Fruit fly (Drosophila melanogaster) whole organism, pupa: ENCODE data around the gene kdn.
"Not testable (repeated sequence)": the region's sequence is repeated elsewhere in the genome, so short reads cannot be mapped to it uniquely, and the experiment has no call there.

Experiments
- CG13204 ChIP-seq: fragments of 200-800 bp; sonication (Bioruptor generic); optimal IDR thresholded peaks from 2 replicates; lab custom pipeline; 2018; ENCODE audit warnings: missing biosample characterization, mild to moderate bottlenecking, missing genetic modification characterization, moderate library complexity
- CG9948 ChIP-seq: fragments of 200-800 bp; sonication (Bioruptor generic); optimal IDR thresholded peaks from 2 replicates; lab custom pipeline; 2018; ENCODE audit warnings: missing biosample characterization, mild to moderate bottlenecking, missing genetic modification characterization, moderate library complexity
- Pif1A ChIP-seq: fragments of 200-800 bp; sonication (Bioruptor generic); optimal IDR thresholded peaks from 3 replicates; lab custom pipeline; 2016; ENCODE audit warnings: missing biosample characterization, missing genetic modification characterization
- fd96Ca ChIP-seq: fragments of 200-800 bp; sonication (Bioruptor generic); IDR thresholded peaks from 3 replicates; pipeline ENCODE4 v1.3.6; 2022; ENCODE audit warnings: missing biosample characterization, missing genetic modification characterization

DNA sequence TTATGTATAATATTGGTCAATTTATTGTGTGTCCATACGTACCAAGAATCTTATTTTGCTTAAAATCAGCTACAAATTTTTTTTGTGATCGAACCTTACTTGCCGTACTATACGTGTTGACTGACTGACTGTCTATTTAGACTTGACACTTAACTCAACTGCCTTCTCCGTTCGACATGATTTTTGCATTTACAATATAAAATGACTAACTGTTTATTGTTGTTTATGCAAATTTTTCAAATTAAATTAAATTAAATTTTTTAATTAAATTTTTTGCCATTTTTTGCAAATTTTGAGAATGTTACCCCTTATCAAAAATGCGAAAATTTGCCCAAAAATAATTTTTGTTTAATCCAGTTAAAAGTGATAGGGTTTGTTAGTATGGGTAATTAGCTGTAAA lies 49.6 kb downstream of the kdn start, which contains the start of gene CG33669:
- TF ChIP-seq fd96Ca; CG13204 (GFP tag; lab: Kevin White, UChicago); Pif1A (GFP tag; lab: Kevin White, UChicago); CG9948 (tag; lab: Kevin White, UChicago): not testable (repeated sequence)
